Worm (Caenorhabditis elegans): ENCODE measurements around the gene R105.5.

- TF ChIP-seq lsy-2 (tag; optimal IDR thresholded peaks at IDR 0.05) (no peak), lin-32 (GFP tag; optimal IDR thresholded peaks at IDR 0.05) (no peak), M03D4.4 (tag; optimal IDR thresholded peaks at IDR 0.05) (no peak), ztf-11 (tag; optimal IDR thresholded peaks at IDR 0.05) (no peak), pha-4 (tag; optimal IDR thresholded peaks at IDR 0.05) (no peak), elt-1 (tag; optimal IDR thresholded peaks at IDR 0.05; ENCODE audit: borderline replicate concordance, insufficient read depth) (no peak), snpc-4 (tag; optimal IDR thresholded peaks at IDR 0.05) (no peak), elt-3 (tag; optimal IDR thresholded peaks at IDR 0.05) (no peak), blmp-1 (tag; optimal IDR thresholded peaks at IDR 0.05) (no peak)
These were observed 24.4 kb upstream of the R105.5 start for ce11 chrIV:4611740-4612139.
